Fruit fly (Drosophila melanogaster) whole organism, embryonic: Measurements from ENCODE around the gene CG7907.

Source experiments
- Ada2b ChIP-seq: fragments of 200-800 bp; sonication (Bioruptor generic); IDR thresholded peaks from 2 replicates; pipeline ENCODE4 v1.3.6; 2022; ENCODE audit warnings: missing biosample characterization, missing genetic modification characterization
- Adf1 ChIP-seq: fragments of 200-800 bp; sonication (Bioruptor generic); IDR thresholded peaks from 2 replicates; pipeline ENCODE4 v1.3.6; 2022; ENCODE audit warnings: missing biosample characterization, missing genetic modification characterization
- Bteb2 ChIP-seq: fragments of 200-800 bp; sonication (Bioruptor generic); optimal IDR thresholded peaks from 2 replicates; lab custom pipeline; 2016; ENCODE audit warnings: missing biosample characterization, missing genetic modification characterization
- CG10147 ChIP-seq: fragments of 200-800 bp; sonication (Bioruptor generic); optimal IDR thresholded peaks from 2 replicates; lab custom pipeline; 2019; ENCODE audit warnings: missing biosample characterization, mild to moderate bottlenecking, missing genetic modification characterization, moderate library complexity
- CG1024 ChIP-seq: fragments of 200-800 bp; sonication (Bioruptor generic); IDR thresholded peaks from 2 replicates; pipeline ENCODE4 v1.3.6; 2022; ENCODE audit warnings: missing biosample characterization, missing genetic modification characterization
- CG11085 ChIP-seq: fragments of 200-800 bp; sonication (Bioruptor generic); IDR thresholded peaks from 2 replicates; pipeline ENCODE4 v1.3.6; 2022; ENCODE audit warnings: missing biosample characterization, missing genetic modification characterization
- CG11504 ChIP-seq: fragments of 200-800 bp; sonication (Bioruptor generic); optimal IDR thresholded peaks from 3 replicates; lab custom pipeline; 2019; ENCODE audit warnings: missing biosample characterization, mild to moderate bottlenecking, missing genetic modification characterization, moderate library complexity
- CG11560 ChIP-seq: fragments of 200-800 bp; sonication (Bioruptor generic); IDR thresholded peaks from 3 replicates; pipeline ENCODE4 v1.3.6; 2022; ENCODE audit warnings: missing biosample characterization, missing genetic modification characterization
- CG12104 ChIP-seq: fragments of 200-800 bp; sonication (Bioruptor generic); optimal IDR thresholded peaks from 3 replicates; lab custom pipeline; 2016; ENCODE audit warnings: missing biosample characterization, missing genetic modification characterization
- CG12219 ChIP-seq: fragments of 200-800 bp; sonication (Bioruptor generic); optimal IDR thresholded peaks from 3 replicates; lab custom pipeline; 2018; ENCODE audit warnings: missing biosample characterization, mild to moderate bottlenecking, missing genetic modification characterization
- CG12769 ChIP-seq: fragments of 200-800 bp; sonication (Bioruptor generic); optimal IDR thresholded peaks from 2 replicates; lab custom pipeline; 2019; ENCODE audit warnings: missing biosample characterization, mild to moderate bottlenecking, missing genetic modification characterization, moderate library complexity
- CG16813 ChIP-seq: fragments of 200-800 bp; sonication (Bioruptor generic); IDR thresholded peaks from 3 replicates; pipeline ENCODE4 v1.3.6; 2022; ENCODE audit warnings: missing biosample characterization, missing genetic modification characterization; ENCODE audit not compliant: partially characterized antibody
- CG17612 ChIP-seq: fragments of 200-800 bp; sonication (Bioruptor generic); IDR thresholded peaks from 2 replicates; pipeline ENCODE4 v1.3.6; 2022; ENCODE audit warnings: missing biosample characterization, missing genetic modification characterization
- CG1832 ChIP-seq: fragments of 200-800 bp; sonication (Bioruptor generic); optimal IDR thresholded peaks from 2 replicates; lab custom pipeline; 2017; ENCODE audit warnings: missing biosample characterization, mild to moderate bottlenecking, missing genetic modification characterization, inconsistent platforms
- CG2116 ChIP-seq: fragments of 200-800 bp; sonication (Bioruptor generic); optimal IDR thresholded peaks from 3 replicates; lab custom pipeline; 2018; ENCODE audit warnings: missing biosample characterization, mild to moderate bottlenecking, missing genetic modification characterization
- CG31388 ChIP-seq: fragments of 200-800 bp; sonication (Bioruptor generic); optimal IDR thresholded peaks from 2 replicates; lab custom pipeline; 2016; ENCODE audit warnings: missing biosample characterization, missing genetic modification characterization
- CG32532 ChIP-seq: fragments of 200-800 bp; sonication (Bioruptor generic); IDR thresholded peaks from 2 replicates; pipeline ENCODE4 v1.3.6; 2022; ENCODE audit warnings: missing biosample characterization, missing genetic modification characterization
- CG32767 ChIP-seq: fragments of 200-800 bp; sonication (Bioruptor generic); IDR thresholded peaks from 2 replicates; pipeline ENCODE4 v1.3.6; 2022; ENCODE audit warnings: missing biosample characterization, missing genetic modification characterization
- CG9876 ChIP-seq: fragments of 200-800 bp; sonication (Bioruptor generic); optimal IDR thresholded peaks from 2 replicates; lab custom pipeline; 2016; ENCODE audit warnings: missing biosample characterization, missing genetic modification characterization
- D19B ChIP-seq: fragments of 200-800 bp; sonication (Bioruptor generic); optimal IDR thresholded peaks from 2 replicates; lab custom pipeline; 2017; ENCODE audit warnings: missing biosample characterization, mild to moderate bottlenecking, missing genetic modification characterization
- Dfd ChIP-seq, 2 experiments: fragments of >200 bp; optimal IDR thresholded peaks; 2 replicates each; lab custom pipeline; 2017; ENCODE audit warnings: missing biosample characterization in 2 of 2, missing genetic modification characterization in 2 of 2
- Dip2 ChIP-seq: fragments of 200-800 bp; sonication (Bioruptor generic); IDR thresholded peaks from 2 replicates; pipeline ENCODE4 v1.3.6; 2022; ENCODE audit warnings: missing biosample characterization, missing genetic modification characterization
- Dll ChIP-seq: fragments of 200-800 bp; sonication (Bioruptor generic); IDR thresholded peaks from 4 replicates; pipeline ENCODE4 v1.3.6; 2022; ENCODE audit warnings: missing biosample characterization, missing genetic modification characterization; ENCODE audit not compliant: partially characterized antibody
- Doc2 ChIP-seq: fragments of 200-800 bp; sonication (Bioruptor generic); IDR thresholded peaks from 2 replicates; pipeline ENCODE4 v1.3.6; 2022; ENCODE audit warnings: missing biosample characterization, missing genetic modification characterization
- E2f2 ChIP-seq: fragments of 200-800 bp; sonication (Bioruptor generic); IDR thresholded peaks from 2 replicates; pipeline ENCODE4 v1.3.6; 2022; ENCODE audit warnings: missing biosample characterization, missing genetic modification characterization
- Ets65A ChIP-seq: fragments of 200-800 bp; sonication (Bioruptor generic); peaks from one replicate; lab custom pipeline; 2016; ENCODE audit warnings: missing biosample characterization, missing genetic modification characterization
- Fer2 ChIP-seq: fragments of 200-800 bp; sonication (Bioruptor generic); optimal IDR thresholded peaks from 2 replicates; lab custom pipeline; 2018; ENCODE audit warnings: missing biosample characterization, mild to moderate bottlenecking, missing genetic modification characterization, moderate library complexity
- Gug ChIP-seq: fragments of 200-800 bp; sonication (Bioruptor generic); IDR thresholded peaks from 4 replicates; pipeline ENCODE4 v1.3.6; 2022; ENCODE audit warnings: missing biosample characterization, missing genetic modification characterization
- H15 ChIP-seq: fragments of 200-800 bp; sonication (Bioruptor generic); IDR thresholded peaks from 3 replicates; pipeline ENCODE4 v1.3.6; 2022; ENCODE audit warnings: missing biosample characterization, missing genetic modification characterization
- HLHmδ ChIP-seq: fragments of 200-800 bp; sonication (Bioruptor generic); optimal IDR thresholded peaks from 2 replicates; lab custom pipeline; 2018; ENCODE audit warnings: missing biosample characterization, mild to moderate bottlenecking, missing genetic modification characterization, moderate library complexity
- HmgZ ChIP-seq: fragments of 200-800 bp; sonication (Bioruptor generic); optimal IDR thresholded peaks from 2 replicates; lab custom pipeline; 2018; ENCODE audit warnings: missing biosample characterization, mild to moderate bottlenecking, missing genetic modification characterization
- Mad ChIP-seq: fragments of 200-800 bp; sonication (Bioruptor generic); optimal IDR thresholded peaks from 2 replicates; lab custom pipeline; 2016; ENCODE audit warnings: missing biosample characterization, missing genetic modification characterization
- Neu2 ChIP-seq: fragments of 200-800 bp; sonication (Bioruptor generic); optimal IDR thresholded peaks from 3 replicates; lab custom pipeline; 2016; ENCODE audit warnings: missing biosample characterization, missing genetic modification characterization, borderline replicate concordance
- Nf-YB ChIP-seq: fragments of 200-800 bp; sonication (Bioruptor generic); optimal IDR thresholded peaks from 3 replicates; lab custom pipeline; 2019; ENCODE audit warnings: missing biosample characterization, mild to moderate bottlenecking, missing genetic modification characterization, moderate library complexity
- Ssrp ChIP-seq: fragments of 200-800 bp; sonication (Bioruptor generic); optimal IDR thresholded peaks from 2 replicates; lab custom pipeline; 2018; ENCODE audit warnings: missing biosample characterization, mild to moderate bottlenecking, missing genetic modification characterization, moderate library complexity
- ac ChIP-seq: fragments of 200-800 bp; sonication (Bioruptor generic); optimal IDR thresholded peaks from 3 replicates; lab custom pipeline; 2017; ENCODE audit warnings: missing biosample characterization, mild to moderate bottlenecking, missing genetic modification characterization
- aop ChIP-seq: fragments of 200-800 bp; sonication (Bioruptor generic); IDR thresholded peaks from 2 replicates; pipeline ENCODE4 v1.3.6; 2022; ENCODE audit warnings: missing biosample characterization, missing genetic modification characterization
- bigmax ChIP-seq: fragments of 200-800 bp; sonication (Bioruptor generic); optimal IDR thresholded peaks from 2 replicates; lab custom pipeline; 2018; ENCODE audit warnings: missing biosample characterization, mild to moderate bottlenecking, missing genetic modification characterization
- cad ChIP-seq: fragments of >200 bp; optimal IDR thresholded peaks from 2 replicates; lab custom pipeline; 2017; ENCODE audit warnings: missing biosample characterization, missing genetic modification characterization
- chm ChIP-seq: fragments of 200-800 bp; sonication (Bioruptor generic); IDR thresholded peaks from 2 replicates; pipeline ENCODE4 v1.3.6; 2022; ENCODE audit warnings: missing biosample characterization, missing genetic modification characterization
- dm ChIP-seq: fragments of 200-800 bp; sonication (Bioruptor generic); optimal IDR thresholded peaks from 3 replicates; lab custom pipeline; 2016; ENCODE audit warnings: missing biosample characterization, missing genetic modification characterization
- fd96Cb ChIP-seq: fragments of 200-800 bp; sonication (Bioruptor generic); optimal IDR thresholded peaks from 2 replicates; lab custom pipeline; 2018; ENCODE audit warnings: missing biosample characterization, mild to moderate bottlenecking, missing genetic modification characterization, moderate library complexity
- gsb-n ChIP-seq: fragments of 200-800 bp; sonication (Bioruptor generic); optimal IDR thresholded peaks from 3 replicates; lab custom pipeline; 2018; ENCODE audit warnings: missing biosample characterization, mild to moderate bottlenecking, missing genetic modification characterization
- hth ChIP-seq: fragments of >200 bp; optimal IDR thresholded peaks from 2 replicates; lab custom pipeline; 2017; ENCODE audit warnings: inconsistent platforms
- lmd ChIP-seq: fragments of 200-800 bp; sonication (Bioruptor generic); IDR thresholded peaks from 2 replicates; pipeline ENCODE4 v1.3.6; 2022; ENCODE audit warnings: missing biosample characterization, missing genetic modification characterization
- luna ChIP-seq: fragments of 200-800 bp; sonication (Bioruptor generic); optimal IDR thresholded peaks from 2 replicates; lab custom pipeline; 2016; ENCODE audit warnings: missing biosample characterization, missing genetic modification characterization
- nerfin-1 ChIP-seq: fragments of 200-800 bp; sonication (Bioruptor generic); optimal IDR thresholded peaks from 3 replicates; lab custom pipeline; 2019; ENCODE audit warnings: missing biosample characterization, mild to moderate bottlenecking, missing genetic modification characterization, moderate library complexity
- org-1 ChIP-seq: fragments of 200-800 bp; sonication (Bioruptor generic); optimal IDR thresholded peaks from 2 replicates; lab custom pipeline; 2017; ENCODE audit warnings: missing biosample characterization, missing genetic modification characterization
- peb ChIP-seq: fragments of 200-800 bp; sonication (Bioruptor generic); IDR thresholded peaks from 2 replicates; pipeline ENCODE4 v1.3.6; 2022; ENCODE audit warnings: missing biosample characterization, missing genetic modification characterization
- ro ChIP-seq: fragments of 200-800 bp; sonication (Bioruptor generic); IDR thresholded peaks from 2 replicates; pipeline ENCODE4 v1.3.6; 2022; ENCODE audit warnings: missing biosample characterization, missing genetic modification characterization
- trh ChIP-seq: fragments of 200-800 bp; sonication (Bioruptor generic); optimal IDR thresholded peaks from 2 replicates; lab custom pipeline; 2016; ENCODE audit warnings: missing biosample characterization, missing genetic modification characterization
- vvl ChIP-seq: fragments of 200-800 bp; sonication (Bioruptor generic); IDR thresholded peaks from 2 replicates; pipeline ENCODE4 v1.3.6; 2022; ENCODE audit warnings: missing biosample characterization, missing genetic modification characterization
- zen ChIP-seq: fragments of 200-800 bp; sonication (Bioruptor generic); optimal IDR thresholded peaks from 3 replicates; lab custom pipeline; 2018; ENCODE audit warnings: missing biosample characterization, mild to moderate bottlenecking, missing genetic modification characterization, moderate library complexity

CG7907 gene

dm6 chr3R:21419932-21420331 lies 16.4 kb downstream of the CG7907 start (continued):
- TF ChIP-seq Ssrp (tag; lab: Kevin White, UChicago) (peak; percentile 28), Doc2 (no peak), Dll (GFP tag; lab: Robert Waterston, UW) (no peak), Neu2 (GFP tag; lab: Kevin White, UChicago) (no peak), CG11085 (0 out of 2 replicates have a peak, but pooled peaks have one; percentile 19), hth (lab: Kevin White, UChicago) (no peak), Bteb2 (no peak), cad (GFP tag; lab: Kevin White, UChicago) (no peak), fd96Cb (tag; lab: Kevin White, UChicago) (peak; percentile 65), Gug (peak; percentile 7; the same call in 1 of the 4 replicates), peb (no peak), vvl (GFP tag; lab: Robert Waterston, UW) (peak; percentile 70), CG9876 (GFP tag; lab: Kevin White, UChicago) (no peak), D19B (GFP tag; lab: Kevin White, UChicago) (no peak), H15 (0 out of 3 replicates have a peak, but pooled peaks have one; percentile 24), CG12219 (no peak), CG1832 (GFP tag; lab: Kevin White, UChicago) (no peak), HmgZ (tag; lab: Kevin White, UChicago) (no peak), CG11504 (tag; lab: Kevin White, UChicago) (peak; percentile 74), dm (GFP tag; lab: Kevin White, UChicago) (no peak), trh (GFP tag; lab: Kevin White, UChicago) (no peak), bigmax (GFP tag; lab: Kevin White, UChicago) (no peak), Nf-YB (GFP tag; lab: Kevin White, UChicago) (no peak), CG12104 (GFP tag; lab: Kevin White, UChicago) (peak; percentile 11), CG17612 (no peak), Dfd (GFP tag; optimal IDR thresholded peaks at IDR 0.05; lab: Kevin White, UChicago) (no peak), chm (GFP tag; lab: Robert Waterston, UW) (no peak), ac (GFP tag; lab: Kevin White, UChicago) (peak; percentile 23), Dip2 (GFP tag; lab: Robert Waterston, UW) (no peak), Ets65A (GFP tag; lab: Kevin White, UChicago) (no peak), aop (GFP tag; lab: Robert Waterston, UW) (no peak), luna (GFP tag; lab: Kevin White, UChicago) (no peak), HLHmδ (GFP tag; lab: Kevin White, UChicago) (no peak), gsb-n (peak; percentile 29), Adf1 (no peak), Fer2 (tag; lab: Kevin White, UChicago) (no peak), CG2116 (GFP tag; lab: Kevin White, UChicago) (no peak), CG1024 (GFP tag; lab: Robert Waterston, UW) (no peak), Mad (GFP tag; lab: Kevin White, UChicago) (no peak), nerfin-1 (tag; lab: Kevin White, UChicago) (peak; percentile 34), CG16813 (GFP tag; lab: Robert Waterston, UW) (no peak), ro (GFP tag; lab: Robert Waterston, UW) (no peak), org-1 (peak; percentile 16), E2f2 (no peak), CG31388 (GFP tag; lab: Kevin White, UChicago) (no peak), CG32532 (GFP tag; lab: Robert Waterston, UW) (peak; percentile 61; the same call in 1 of the 2 replicates), CG12769 (no peak), zen (tag; lab: Kevin White, UChicago) (peak; percentile 58), lmd (GFP tag; lab: Robert Waterston, UW) (peak; percentile 60), Ada2b (peak; percentile 46; the same call in 1 of the 2 replicates), CG10147 (GFP tag; lab: Kevin White, UChicago) (peak; percentile 67), CG32767 (GFP tag; lab: Robert Waterston, UW) (no peak), CG11560 (tag; lab: Robert Waterston, UW) (no peak)
